Worm (Caenorhabditis elegans) whole organism, midembryonic: ENCODE measurements around the gene cand-1.

ENCODE experiments used
- T22C8.4 ChIP-seq: fragments of 200-800 bp; sonication (Bioruptor generic); IDR thresholded peaks from 2 replicates; pipeline ENCODE4 v1.3.6; 2022; ENCODE audit warnings: missing genetic modification characterization, missing compliant biosample characterization
- cog-1 ChIP-seq: sonication (generic microtip); optimal IDR thresholded peaks from 2 replicates; lab custom pipeline; 2016; ENCODE audit warnings: missing genetic modification characterization, missing compliant biosample characterization
- flt-1 ChIP-seq: fragments of 200-800 bp; sonication (Bioruptor generic); IDR thresholded peaks from 2 replicates; pipeline ENCODE4 v1.3.6; 2022; ENCODE audit warnings: missing genetic modification characterization, missing compliant biosample characterization
- klf-2 ChIP-seq: fragments of 200-800 bp; sonication (Bioruptor generic); conservative IDR thresholded peaks from 2 replicates; pipeline ENCODE4 v1.3.6; 2022; ENCODE audit warnings: missing genetic modification reagents, missing genetic modification characterization, missing compliant biosample characterization
- med-1 ChIP-seq: sonication (generic microtip); optimal IDR thresholded peaks from 2 replicates; lab custom pipeline; 2017; ENCODE audit warnings: missing genetic modification characterization, mild to moderate bottlenecking, missing compliant biosample characterization, antibody characterized with exemption, missing genetic modification reagents; ENCODE audit not compliant: insufficient read depth
- ref-1 ChIP-seq: fragments of 200-800 bp; sonication (Bioruptor generic); conservative IDR thresholded peaks from 2 replicates; pipeline ENCODE4 v1.3.6; 2022; ENCODE audit warnings: missing genetic modification reagents, missing genetic modification characterization, missing compliant biosample characterization
- tab-1 ChIP-seq: fragments of 200-800 bp; sonication (Bioruptor generic); IDR thresholded peaks from 2 replicates; pipeline ENCODE4 v1.3.6; 2022; ENCODE audit warnings: missing genetic modification characterization, missing compliant biosample characterization
- ztf-23 ChIP-seq: fragments of 200-800 bp; sonication (Bioruptor generic); IDR thresholded peaks from 2 replicates; pipeline ENCODE4 v1.3.6; 2022; ENCODE audit warnings: missing genetic modification reagents, missing genetic modification characterization, missing compliant biosample characterization
- ztf-29 ChIP-seq: fragments of 200-800 bp; sonication (Bioruptor generic); IDR thresholded peaks from 2 replicates; pipeline ENCODE4 v1.3.6; 2022; ENCODE audit warnings: missing genetic modification reagents, missing genetic modification characterization, missing compliant biosample characterization

The cand-1 gene

DNA sequence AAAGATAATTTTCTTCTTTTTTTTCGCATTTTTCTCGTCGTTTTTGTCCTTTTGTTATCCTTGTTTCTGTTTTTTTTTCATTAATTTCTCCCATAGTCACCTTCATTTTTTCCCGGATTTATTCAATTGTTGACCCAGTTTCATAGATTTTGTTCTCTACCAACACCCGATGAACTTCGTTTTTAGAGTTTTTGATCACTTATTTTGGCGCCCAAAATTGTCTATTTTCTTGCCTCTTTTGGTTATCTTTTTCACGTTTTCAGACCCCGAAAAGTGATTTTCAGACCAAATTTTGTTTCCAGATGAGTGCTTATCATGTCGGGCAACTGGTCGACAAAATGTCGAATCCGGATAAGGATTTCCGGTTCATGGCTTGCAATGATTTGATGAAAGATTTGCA, at the start of gene cand-1:
Gene cand-1, plus strand, starts transcription at position 301 of the 400 bp plus-strand sequence.
- TF ChIP-seq cog-1 (tag; lab: Kevin White, UChicago) (no peak), T22C8.4 (GFP tag; lab: Robert Waterston, UW) (no peak), klf-2 (GFP tag; lab: Robert Waterston, UW) (no peak), ztf-29 (GFP tag; lab: Robert Waterston, UW) (no peak)

DNA sequence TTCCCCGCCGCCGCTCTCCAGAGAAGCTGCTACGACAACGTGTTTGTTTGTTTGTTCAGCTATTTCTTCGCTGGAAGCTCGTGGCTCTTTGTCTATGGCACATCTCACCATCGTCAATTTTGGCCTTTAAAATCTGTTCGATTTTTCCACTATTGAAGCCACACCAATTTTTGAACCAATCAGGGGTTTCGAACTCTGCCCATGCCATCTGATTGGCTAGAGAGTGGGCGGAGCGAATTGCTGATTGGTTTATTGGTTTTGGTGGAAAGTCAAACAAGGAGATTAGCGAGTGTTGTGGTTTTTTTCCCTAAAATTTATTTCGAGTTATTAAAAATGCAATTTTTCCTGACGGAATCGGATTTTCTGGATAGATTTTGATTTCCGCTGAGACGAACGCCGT, 46.5 kb upstream of the cand-1 start:
- TF ChIP-seq flt-1 (no peak), ztf-23 (GFP tag; lab: Robert Waterston, UW) (no peak), ztf-29 (GFP tag; lab: Robert Waterston, UW) (no peak), tab-1 (GFP tag; lab: Robert Waterston, UW) (no peak), T22C8.4 (GFP tag; lab: Robert Waterston, UW) (no peak), med-1 (GFP tag; lab: Kevin White, UChicago) (no peak), cog-1 (tag; lab: Kevin White, UChicago) (no peak), ref-1 (GFP tag; lab: Robert Waterston, UW) (no peak), klf-2 (GFP tag; lab: Robert Waterston, UW) (no peak)

DNA sequence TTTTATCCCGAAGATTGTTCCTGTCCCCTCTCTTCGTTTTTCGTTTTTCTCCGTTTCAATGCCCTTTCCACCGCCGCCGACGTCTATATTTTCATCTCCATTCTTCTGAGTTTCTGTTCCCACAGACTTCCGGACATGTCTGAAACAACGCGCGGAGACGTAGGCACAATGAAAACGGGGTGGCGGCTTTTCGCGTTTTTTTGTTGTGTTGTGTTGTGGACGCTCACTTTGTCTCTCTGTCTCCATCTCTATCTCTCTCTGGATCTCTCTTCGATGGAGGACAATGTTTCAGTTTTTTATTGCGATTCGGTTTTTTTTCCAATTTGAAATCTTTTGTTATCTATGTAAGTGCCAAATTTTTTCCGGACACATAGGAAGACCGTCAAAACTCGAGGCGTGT, 42.7 kb upstream of the cand-1 start:
- TF ChIP-seq cog-1 (tag; lab: Kevin White, UChicago) (no peak), flt-1 (no peak), ztf-23 (GFP tag; lab: Robert Waterston, UW) (no peak), T22C8.4 (GFP tag; lab: Robert Waterston, UW) (no peak), tab-1 (GFP tag; lab: Robert Waterston, UW) (no peak)

DNA sequence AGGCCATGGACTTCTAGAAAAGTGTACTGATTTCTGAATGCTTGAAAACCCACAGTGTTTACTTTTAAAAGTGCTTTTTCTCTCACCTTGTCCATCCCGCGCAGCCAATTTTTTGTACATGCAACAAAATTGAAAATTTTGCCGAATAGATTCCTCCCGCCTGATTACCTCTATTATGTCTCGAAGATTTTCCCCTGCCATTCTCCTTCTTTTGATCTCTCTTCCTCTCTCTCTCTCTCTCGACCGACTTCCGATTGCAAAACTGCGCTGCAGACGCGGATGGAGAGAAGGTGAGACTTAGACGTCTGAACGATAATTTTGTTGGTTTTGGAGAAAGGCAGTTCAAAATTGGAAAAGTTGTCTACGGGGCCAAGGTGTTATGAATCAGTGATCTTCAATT, 28.2 kb upstream of the cand-1 start:
- TF ChIP-seq med-1 (GFP tag; lab: Kevin White, UChicago) (no peak), ztf-23 (GFP tag; lab: Robert Waterston, UW) (no peak), cog-1 (tag; lab: Kevin White, UChicago) (no peak), T22C8.4 (GFP tag; lab: Robert Waterston, UW) (no peak)

DNA sequence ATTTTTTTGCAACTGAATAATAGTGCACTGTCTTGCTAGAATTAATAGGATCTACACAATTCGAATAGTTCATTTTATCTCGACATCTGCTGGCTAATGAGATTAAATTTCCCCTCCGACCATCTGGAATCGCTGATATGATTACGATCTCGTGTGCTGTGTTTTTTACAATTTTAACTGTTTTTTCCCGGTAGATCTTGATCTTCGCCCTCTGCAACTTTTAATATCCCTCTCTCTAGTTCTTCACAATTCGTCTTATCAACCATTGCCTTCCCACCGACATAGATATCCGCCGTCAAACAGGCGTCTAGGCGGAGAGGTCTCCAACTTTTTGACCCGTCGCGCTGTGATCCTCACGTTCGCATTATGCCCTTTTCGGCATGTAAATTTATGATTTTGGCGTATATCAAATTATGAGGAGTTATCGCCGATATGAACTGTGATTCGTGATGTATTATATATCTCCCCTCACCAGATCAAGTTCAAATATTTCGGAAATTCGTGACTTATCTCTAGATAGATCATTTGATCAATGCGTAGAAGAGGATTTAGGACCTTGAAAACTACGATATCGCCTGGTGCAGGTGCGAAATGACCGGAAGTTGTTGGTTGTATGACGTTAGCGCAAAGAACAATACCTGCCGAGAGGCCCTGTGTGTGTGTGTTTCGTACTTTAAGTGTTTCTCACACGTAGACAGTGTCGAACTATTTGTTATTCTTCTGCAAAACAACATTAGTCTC, 24.0 kb upstream of the cand-1 start:
- TF ChIP-seq tab-1 (GFP tag; lab: Robert Waterston, UW) (no peak), med-1 (GFP tag; lab: Kevin White, UChicago) (no peak), ref-1 (GFP tag; lab: Robert Waterston, UW) (no peak), flt-1 (no peak), ztf-29 (GFP tag; lab: Robert Waterston, UW) (no peak), T22C8.4 (GFP tag; lab: Robert Waterston, UW) (no peak), klf-2 (GFP tag; lab: Robert Waterston, UW) (no peak), cog-1 (tag; lab: Kevin White, UChicago) (no peak), ztf-23 (GFP tag; lab: Robert Waterston, UW) (no peak)

DNA sequence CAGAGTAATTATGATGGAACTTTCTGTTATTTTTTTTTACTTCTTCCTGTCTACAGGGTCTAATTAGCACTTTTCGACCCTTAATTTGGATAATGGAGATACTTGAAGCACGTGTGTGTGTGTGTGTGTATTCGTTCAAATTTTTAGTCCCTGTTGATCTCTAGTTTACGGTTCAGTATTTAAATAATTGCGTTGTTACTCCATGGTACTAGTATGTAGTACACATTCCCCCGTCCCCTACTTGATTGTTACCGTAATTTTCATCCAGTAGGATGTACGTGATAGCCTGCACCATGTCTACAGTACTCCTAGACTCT, 23.4 kb upstream of the cand-1 start:
- no peak for TF ChIP-seq ref-1 (GFP tag; lab: Robert Waterston, UW)
- no peak for TF ChIP-seq cog-1 (tag; lab: Kevin White, UChicago)
- TF ChIP-seq T22C8.4 (GFP tag; lab: Robert Waterston, UW): no peak
- TF ChIP-seq ztf-23 (GFP tag; lab: Robert Waterston, UW): no peak
- no peak for TF ChIP-seq tab-1 (GFP tag; lab: Robert Waterston, UW)
- no peak for TF ChIP-seq klf-2 (GFP tag; lab: Robert Waterston, UW)
- TF ChIP-seq flt-1: no peak
- no peak for TF ChIP-seq ztf-29 (GFP tag; lab: Robert Waterston, UW)
- no peak for TF ChIP-seq med-1 (GFP tag; lab: Kevin White, UChicago)

DNA sequence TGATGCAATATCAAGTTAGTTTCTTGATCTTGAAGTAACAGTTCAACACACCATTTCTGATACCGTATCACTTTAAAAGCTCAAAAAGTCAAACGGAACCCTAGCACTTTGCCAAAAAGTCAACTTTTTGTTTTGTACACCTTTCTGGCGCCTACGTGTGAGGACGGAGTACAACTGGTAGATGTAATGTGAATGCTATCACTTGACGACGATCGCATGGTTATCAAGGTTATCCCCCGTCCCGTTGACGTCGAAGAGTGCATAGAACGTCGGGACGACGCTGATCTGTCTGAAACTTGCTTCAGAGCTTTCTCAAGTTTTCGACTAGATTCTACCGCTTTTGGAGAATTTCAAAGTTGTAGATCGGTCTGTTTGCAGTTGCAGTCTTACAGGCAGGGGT, 22.7 kb upstream of the cand-1 start:
- TF ChIP-seq ztf-23 (GFP tag; lab: Robert Waterston, UW) (no peak), klf-2 (GFP tag; lab: Robert Waterston, UW) (no peak), flt-1 (no peak), cog-1 (tag; lab: Kevin White, UChicago) (no peak), ztf-29 (GFP tag; lab: Robert Waterston, UW) (no peak), ref-1 (GFP tag; lab: Robert Waterston, UW) (no peak), tab-1 (GFP tag; lab: Robert Waterston, UW) (no peak), T22C8.4 (GFP tag; lab: Robert Waterston, UW) (no peak), med-1 (GFP tag; lab: Kevin White, UChicago) (no peak)

DNA sequence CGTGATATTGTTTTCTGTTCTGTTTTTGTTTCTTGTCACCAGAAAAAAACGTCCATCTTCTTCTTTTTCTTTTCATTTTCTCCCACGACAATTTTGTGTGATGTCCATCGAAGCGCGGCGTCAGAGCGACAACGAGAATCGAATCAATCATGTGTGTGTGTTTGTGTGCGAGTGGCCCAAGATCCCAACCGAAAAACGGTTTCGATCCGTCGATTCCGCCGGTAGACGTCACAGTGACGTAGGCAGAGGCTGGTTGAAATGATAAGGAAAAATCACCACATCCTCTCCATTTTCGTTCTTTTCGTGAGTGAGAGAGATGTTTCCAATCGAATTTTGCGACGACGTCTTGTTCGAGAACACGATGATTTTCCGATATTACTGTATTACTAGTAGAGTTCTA, 22.1 kb upstream of the cand-1 start:
- no peak for TF ChIP-seq klf-2 (GFP tag; lab: Robert Waterston, UW)
- TF ChIP-seq ztf-23 (GFP tag; lab: Robert Waterston, UW): no peak
- no peak for TF ChIP-seq flt-1
- no peak for TF ChIP-seq tab-1 (GFP tag; lab: Robert Waterston, UW)
- TF ChIP-seq med-1 (GFP tag; lab: Kevin White, UChicago): no peak
- TF ChIP-seq T22C8.4 (GFP tag; lab: Robert Waterston, UW): no peak
- no peak for TF ChIP-seq ref-1 (GFP tag; lab: Robert Waterston, UW)
- no peak for TF ChIP-seq ztf-29 (GFP tag; lab: Robert Waterston, UW)
- TF ChIP-seq cog-1 (tag; lab: Kevin White, UChicago): no peak

ce11 chrV:16781974-16782373, 20.7 kb upstream of the cand-1 start:
- TF ChIP-seq ref-1 (GFP tag; lab: Robert Waterston, UW): no peak
- no peak for TF ChIP-seq ztf-29 (GFP tag; lab: Robert Waterston, UW)
- TF ChIP-seq cog-1 (tag; lab: Kevin White, UChicago): no peak
- no peak for TF ChIP-seq tab-1 (GFP tag; lab: Robert Waterston, UW)
- TF ChIP-seq flt-1: no peak
- TF ChIP-seq T22C8.4 (GFP tag; lab: Robert Waterston, UW): no peak
- no peak for TF ChIP-seq ztf-23 (GFP tag; lab: Robert Waterston, UW)
- no peak for TF ChIP-seq med-1 (GFP tag; lab: Kevin White, UChicago)
- no peak for TF ChIP-seq klf-2 (GFP tag; lab: Robert Waterston, UW)
